Fruit fly (Drosophila melanogaster) ovary, adult (tissue): ENCODE results near the gene CG17928.

Source experiments
- CG17801 ChIP-seq: fragments of 200-800 bp; optimal IDR thresholded peaks from 2 replicates; lab custom pipeline; 2019; ENCODE audit warnings: missing biosample characterization, mild to moderate bottlenecking, missing genetic modification characterization, moderate library complexity; ENCODE audit not compliant: partially characterized antibody

Gene CG17928

DNA sequence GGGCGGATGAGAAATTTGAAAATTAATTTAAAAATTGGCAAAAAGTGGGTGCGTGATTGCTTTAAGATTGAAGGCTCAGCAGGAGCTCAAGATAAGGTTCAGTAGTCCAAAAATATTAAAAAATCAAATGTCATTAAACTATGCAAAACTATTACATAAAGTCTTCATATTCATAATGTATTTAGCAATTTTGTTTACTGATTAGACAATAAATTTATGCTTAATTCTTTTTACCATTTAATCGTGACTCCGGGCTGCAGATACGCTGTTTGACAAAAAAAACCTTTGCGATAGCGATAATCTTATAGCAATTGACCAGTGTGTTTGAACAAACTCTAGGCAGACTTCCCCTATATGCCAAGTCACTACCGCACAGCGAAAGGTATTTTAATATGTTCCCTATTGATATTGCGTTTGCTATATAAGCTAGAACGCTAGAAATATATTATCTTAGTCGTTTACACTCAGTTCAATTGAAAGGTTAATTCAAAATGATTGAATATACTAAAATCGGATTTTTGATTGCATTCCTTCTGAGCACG lies 4.8 kb downstream of the CG17928 start, which contains the start of gene Ugt37E1:
TSS of gene Ugt37E1 (plus strand) at position 492 of the 542 bp plus-strand sequence.
- no peak for TF ChIP-seq CG17801 (GFP tag; lab: Kevin White, UChicago)

DNA sequence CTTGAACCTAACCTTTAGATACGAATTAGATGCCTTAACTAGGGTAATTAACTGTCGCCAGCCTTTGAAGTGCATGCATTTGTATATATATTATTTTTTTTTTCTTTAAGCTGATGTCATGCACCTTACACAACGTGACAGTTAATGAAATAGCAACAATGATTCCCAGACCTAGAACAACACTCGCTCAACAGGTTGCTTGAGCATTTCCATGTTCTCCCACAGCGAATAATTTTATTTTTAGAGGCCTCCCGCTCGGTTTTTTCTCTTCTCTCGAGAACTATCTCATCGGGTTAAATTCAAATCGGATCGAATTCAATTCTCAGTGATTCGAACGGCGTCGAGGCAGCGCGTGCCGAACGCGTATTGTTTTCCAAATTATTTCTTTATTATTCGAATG lies 7.3 kb downstream of the CG17928 start, which contains the start of gene Ugt37D1:
TSS of gene Ugt37D1 (plus strand) at position 321 of the 400 bp plus-strand sequence.
- no peak for TF ChIP-seq CG17801 (GFP tag; lab: Kevin White, UChicago)

DNA sequence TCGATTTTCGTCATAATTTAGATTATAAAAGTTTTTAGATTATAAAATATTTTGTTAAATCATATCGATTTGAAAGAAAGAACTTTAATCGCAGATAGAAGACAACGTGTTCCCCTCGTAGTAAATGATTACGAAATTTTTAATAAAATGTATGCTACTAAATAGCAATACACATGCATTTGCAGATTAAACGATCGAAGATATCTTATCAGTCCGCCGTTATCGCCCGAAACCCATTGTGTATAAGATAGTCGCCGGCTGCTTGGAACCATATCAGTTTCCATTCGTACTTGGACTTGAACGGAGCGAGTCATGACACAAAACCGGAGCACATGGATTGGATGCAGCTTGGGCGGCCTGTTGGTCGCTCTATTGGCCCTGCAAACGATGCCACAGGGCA lies 8.1 kb downstream of the CG17928 start:
- no peak for TF ChIP-seq CG17801 (GFP tag; lab: Kevin White, UChicago)

DNA sequence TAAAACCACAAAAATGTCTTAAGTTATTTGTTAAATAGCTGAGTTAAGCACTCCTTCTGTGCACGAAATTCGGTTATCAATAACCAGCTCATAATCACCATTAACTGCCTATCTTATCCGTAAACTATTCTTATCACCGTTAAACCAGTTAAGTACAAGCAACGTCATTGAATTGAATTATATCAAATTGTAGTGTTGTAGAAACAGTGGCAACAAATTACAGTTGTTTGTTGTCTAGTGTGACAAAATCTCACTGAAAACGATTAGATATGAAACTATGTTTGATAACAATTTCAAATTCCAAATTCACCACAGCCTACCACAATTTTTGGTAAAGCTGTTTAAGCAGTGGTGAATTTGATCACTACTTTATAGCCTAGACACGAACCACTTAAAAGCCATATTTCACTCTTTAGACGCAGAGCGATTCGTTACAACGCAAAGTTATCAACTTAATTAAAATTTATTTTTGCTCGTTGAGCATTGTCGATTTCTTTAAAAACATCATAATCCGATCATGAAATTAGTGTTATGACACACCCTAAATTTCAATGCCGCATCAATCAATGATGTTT lies 10.3 kb downstream of the CG17928 start:
- TF ChIP-seq CG17801 (GFP tag; lab: Kevin White, UChicago): no peak

DNA sequence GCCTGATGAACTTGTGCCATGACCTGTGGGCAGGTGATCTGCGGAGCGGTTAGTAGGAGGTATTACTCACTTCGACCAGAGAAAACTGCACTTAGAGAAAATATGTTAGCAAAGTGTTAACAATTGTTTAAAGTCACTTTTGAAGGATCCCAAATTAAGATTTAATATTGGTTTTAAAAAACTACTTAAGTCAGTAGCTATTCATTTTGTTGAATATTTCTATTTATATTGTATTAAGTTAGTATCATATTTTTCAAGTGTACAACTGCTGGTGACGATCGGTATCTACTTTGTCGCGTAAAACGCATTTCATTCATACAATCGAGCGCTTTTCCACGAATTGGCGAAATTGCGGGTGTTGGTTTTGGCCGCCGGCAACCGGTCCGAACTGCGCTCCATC lies 12.3 kb downstream of the CG17928 start:
- no peak for TF ChIP-seq CG17801 (GFP tag; lab: Kevin White, UChicago)

DNA sequence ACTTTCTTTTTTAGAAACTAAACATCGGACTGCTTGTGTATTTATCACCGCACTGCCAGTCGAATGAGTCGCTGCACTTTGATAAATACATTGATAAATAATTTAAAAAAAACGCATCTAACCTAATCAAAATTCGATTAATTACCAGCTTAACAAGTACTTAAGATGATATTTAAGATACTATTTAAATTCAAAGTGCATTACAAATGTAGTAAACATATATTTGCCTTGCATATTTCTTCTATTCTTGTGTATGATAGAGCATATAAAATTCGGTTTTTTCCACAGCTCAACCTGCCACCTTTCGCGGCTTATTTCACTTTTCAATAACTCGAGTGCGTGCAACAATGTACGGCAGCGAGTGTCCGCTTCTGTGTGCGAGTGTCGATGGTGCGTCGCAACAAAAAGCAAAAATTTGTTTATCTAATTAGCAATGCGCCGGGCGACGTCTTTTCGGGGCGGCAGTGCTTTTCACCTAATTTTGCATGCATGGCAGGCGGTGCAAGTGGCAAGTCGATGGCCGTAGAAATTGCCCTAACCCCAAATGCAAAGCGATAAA lies 13.1 kb downstream of the CG17928 start, which contains the start of gene CG13272:
TSS of gene CG13272 (plus strand) at position 509 of the 559 bp plus-strand sequence.
- no peak for TF ChIP-seq CG17801 (GFP tag; lab: Kevin White, UChicago)

DNA sequence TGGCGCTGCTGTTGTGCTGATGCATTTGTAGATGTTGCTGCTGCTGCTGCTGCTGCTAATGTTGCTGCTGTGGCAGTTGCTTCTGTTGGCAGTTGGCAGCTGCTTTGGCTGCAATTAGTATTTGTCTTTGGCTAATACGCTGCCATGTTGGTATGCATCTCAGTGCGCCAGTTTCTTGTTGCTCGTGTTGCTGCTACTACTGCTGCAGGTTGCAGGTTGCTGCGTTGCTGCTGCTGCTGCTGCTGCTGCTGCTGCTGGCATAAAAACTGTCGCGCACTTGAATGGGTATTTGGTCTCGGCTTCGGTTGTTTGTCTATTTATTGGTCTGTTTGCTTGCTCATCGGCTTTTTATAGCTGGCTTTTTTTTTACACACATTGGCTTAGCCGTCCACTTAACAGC lies 17.4 kb downstream of the CG17928 start:
- no peak for TF ChIP-seq CG17801 (GFP tag; lab: Kevin White, UChicago)

DNA sequence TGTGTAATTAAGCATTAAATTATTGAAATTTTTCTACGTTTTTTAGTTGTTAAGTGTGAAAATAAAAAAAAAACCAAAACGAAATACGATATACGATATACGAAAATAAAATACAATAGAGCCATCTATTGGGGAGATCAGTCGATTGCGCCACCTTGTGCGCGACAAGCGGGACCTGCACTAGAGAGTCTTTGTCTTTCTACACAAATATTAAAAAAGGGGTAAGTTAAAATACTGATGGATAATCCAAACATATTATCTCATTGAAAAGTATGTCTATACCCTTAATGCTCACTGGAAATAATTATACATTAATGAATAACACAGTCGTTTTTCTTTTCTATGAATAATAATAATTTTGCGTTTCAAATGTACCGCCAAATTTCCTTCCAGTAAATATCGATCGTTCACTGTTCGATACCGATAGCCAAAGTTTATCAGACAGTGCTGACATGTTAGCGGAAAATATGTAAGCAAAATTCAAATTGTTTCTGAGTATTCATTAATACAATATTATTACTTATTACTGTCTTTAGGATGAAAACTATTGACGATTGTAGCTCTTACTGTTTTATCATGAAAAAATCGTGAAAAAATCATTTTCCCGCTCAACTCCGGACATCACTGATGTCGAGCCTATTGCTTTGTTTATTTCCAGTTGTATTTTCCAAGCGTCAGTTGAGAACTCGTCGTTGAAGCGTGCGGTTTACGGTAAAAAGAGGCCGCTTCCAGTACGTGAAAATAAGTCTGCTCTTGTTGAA lies 24.8 kb downstream of the CG17928 start, which contains the start of gene mdy:
TSS of gene mdy (plus strand) at position 672 of the 761 bp plus-strand sequence.
- TF ChIP-seq CG17801 (GFP tag; lab: Kevin White, UChicago): peak; percentile 32

DNA sequence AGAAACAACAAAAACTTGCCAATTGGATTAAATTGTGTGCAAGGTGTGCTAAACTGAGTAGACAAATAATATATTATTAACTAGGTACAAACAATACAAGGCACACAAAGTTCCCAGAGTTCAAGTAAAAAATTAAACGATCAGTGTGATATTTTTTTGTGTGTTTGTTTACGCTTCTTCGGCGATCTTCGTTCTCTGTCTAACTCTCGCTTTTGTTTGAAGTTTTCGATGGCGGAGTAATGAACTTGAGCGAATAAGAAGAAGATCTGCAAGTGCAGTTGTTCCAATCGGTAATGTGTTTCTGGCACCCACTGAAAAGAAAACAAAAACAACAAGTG lies 25.4 kb downstream of the CG17928 start:
- TF ChIP-seq CG17801 (GFP tag; lab: Kevin White, UChicago): no peak

DNA sequence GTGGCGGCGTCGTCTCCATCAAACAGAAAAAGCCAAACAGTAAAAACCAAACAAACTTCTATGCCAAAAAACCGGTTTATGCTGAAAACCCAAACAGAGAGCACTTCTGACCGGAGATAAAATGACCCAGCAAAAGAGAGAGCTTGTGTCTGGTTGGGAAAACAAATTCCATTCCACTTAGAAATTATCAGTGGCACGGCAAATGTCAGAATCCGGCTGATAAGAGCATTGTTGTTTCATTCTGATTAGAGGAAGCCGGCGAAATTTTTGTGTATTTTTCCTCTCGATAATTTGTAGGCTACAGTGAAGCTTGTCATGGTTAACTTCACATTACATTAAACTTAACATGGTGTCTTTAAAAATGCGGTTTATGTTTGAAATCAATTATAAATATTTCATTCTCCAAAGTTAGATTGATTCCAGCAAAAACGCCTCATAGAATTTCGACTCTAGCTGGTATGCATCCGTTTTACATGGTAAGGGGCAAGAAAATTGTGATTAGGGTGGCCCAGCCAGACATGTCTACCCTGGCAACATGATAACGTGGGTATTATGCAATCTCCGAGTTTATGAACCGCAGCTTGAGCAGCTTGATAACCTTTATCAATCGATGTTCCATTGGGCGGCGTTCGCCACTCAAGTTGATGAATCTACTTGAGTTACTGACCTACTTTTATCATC lies 26.2 kb downstream of the CG17928 start:
- no peak for TF ChIP-seq CG17801 (GFP tag; lab: Kevin White, UChicago)

DNA sequence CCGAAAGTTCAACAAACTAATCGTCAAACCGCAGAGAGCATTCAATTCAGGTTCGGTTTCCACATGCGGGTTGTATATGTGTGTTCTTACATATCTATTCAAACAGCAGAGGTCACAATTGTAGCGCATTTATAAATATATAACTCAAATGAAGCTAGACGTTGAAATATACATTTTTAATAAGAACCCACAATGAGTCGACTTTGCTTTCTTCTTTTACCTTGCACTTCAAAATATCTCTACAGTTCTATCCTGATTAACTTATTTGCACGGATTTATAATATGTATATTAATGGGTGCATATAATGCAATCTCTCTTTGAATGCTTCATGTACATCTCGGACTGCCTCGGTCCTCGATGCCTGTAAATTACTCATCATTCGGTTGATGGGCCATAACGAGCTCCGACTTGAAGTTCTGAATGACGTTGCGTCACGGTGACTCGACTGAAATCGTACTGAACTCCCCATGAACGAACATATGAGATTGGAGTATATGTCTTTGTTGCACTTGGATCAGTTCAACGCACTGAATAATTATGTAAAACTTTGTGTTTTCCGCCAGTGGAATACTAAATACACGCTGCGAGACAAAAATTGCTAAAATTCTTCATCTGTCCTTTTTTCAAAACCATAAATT lies 27.1 kb downstream of the CG17928 start:
- TF ChIP-seq CG17801 (GFP tag; lab: Kevin White, UChicago): no peak

DNA sequence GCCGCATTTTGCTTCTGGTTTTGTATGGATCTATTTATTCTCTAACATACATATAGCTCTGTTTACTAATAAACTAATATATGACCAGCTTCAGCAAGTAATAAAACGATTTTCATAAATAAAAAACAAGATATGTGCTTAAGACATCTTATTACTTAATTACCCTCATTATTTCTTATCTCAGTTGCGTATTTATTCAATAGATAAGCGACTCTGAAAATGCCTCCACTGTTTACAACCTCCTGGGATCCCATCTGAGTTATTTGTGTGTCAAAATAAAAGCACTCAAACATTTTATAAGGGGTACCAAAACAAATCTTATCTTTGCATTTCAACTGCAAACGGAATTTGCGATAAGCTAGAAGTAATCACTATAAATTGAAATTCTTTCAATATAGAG lies 28.3 kb downstream of the CG17928 start:
- TF ChIP-seq CG17801 (GFP tag; lab: Kevin White, UChicago): peak; percentile 81

DNA sequence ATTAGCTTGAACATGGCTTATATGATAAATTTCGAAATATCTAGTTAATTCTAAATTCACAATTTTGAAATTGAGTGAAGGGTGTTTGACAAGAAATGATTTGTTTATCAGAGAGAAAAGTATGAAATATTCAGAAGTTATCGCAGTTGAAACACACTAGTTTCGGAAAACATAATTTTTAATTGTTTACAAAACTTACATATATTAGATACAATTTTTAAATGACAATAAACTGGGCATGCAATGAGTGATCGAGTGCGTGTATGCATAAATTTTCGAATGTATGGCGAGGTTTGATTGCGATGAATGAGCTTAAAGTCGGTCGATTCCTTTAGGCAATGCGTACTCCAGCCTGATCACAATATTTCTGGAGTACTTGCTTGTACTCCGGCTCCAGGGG lies 29.6 kb downstream of the CG17928 start, which contains the start of gene CG13280:
TSS of gene CG13280 (minus strand) at position 101 of the 400 bp plus-strand sequence.
- TF ChIP-seq CG17801 (GFP tag; lab: Kevin White, UChicago): no peak

DNA sequence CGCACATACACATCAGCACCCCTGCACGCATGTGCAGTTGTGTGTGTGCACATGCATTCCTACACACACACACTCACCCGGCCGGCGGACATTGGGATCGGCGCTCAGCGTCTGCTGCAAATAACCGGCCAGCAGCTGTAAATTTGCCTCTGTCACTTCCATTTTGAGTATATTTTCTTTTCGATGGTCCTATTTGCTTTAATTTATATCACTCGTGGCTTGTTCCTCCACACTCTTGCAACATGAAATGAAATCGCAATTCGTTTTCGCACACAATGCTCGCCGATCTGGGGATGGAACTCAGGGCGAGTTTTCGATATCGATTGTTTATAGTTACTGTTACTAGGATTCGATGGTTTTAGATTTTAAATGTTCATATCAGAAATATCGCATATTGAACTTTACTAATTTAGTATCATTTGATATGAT lies 33.6 kb downstream of the CG17928 start, which contains the start of gene Cse1:
TSS of gene Cse1 (minus strand) at position 303 of the 429 bp plus-strand sequence.
- TF ChIP-seq CG17801 (GFP tag; lab: Kevin White, UChicago): no peak
